Worm (Caenorhabditis elegans): ENCODE measurements around the gene ced-8.

ced-8 gene

DNA sequence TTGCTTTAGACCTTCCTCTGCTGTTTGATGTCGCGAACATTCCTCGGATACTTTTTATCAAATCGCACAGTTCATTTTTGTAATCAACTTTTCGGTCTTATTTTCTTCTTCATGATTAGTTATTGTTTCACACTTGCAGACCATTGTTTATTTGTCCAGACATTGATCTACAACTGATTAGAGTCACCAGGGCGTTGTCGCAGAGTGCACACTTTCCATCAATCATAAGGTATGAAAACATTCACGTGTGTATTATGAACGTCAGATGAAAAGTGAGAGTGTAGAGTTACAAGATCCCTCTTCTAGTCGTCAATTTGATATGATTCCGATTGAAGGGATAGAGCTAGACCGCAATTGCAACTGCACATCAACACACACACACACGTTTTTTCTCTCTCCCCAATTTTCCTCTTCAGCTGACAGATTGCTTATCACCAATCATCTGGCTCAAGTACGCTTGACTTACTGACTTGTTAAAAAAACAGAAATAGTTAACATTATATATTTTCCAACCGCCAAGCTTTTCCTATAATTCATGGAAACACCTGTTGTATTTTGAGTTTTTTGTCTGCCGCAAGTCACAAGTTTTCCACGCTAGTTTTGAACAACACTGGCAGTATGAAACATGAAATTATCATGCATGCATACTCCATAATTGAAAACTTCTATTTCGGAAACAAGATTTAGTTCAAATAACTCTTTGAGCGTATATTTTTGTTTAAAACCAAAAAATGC is 23.4 kb upstream of the ced-8 start (continued):
- TF ChIP-seq dve-1 (tag; optimal IDR thresholded peaks at IDR 0.05; ENCODE audit: insufficient read depth) = peak; percentile 53
- TF ChIP-seq daf-12 (tag; optimal IDR thresholded peaks at IDR 0.05) = no peak
- TF ChIP-seq php-3 (GFP tag; IDR thresholded peaks at IDR 0.05) = 0 out of 2 replicates have a peak, but pooled peaks have one; percentile 37
- TF ChIP-seq saeg-2 (GFP tag; IDR thresholded peaks at IDR 0.05) = no peak
- no peak for TF ChIP-seq unc-62 (GFP tag; optimal IDR thresholded peaks at IDR 0.05 in 1 of 2)
- TF ChIP-seq unc-62 (tag; optimal IDR thresholded peaks at IDR 0.05) = no peak
- no peak for TF ChIP-seq lsy-2 (tag; optimal IDR thresholded peaks at IDR 0.05)
- no peak for TF ChIP-seq F10B5.3 (tag; optimal IDR thresholded peaks at IDR 0.05)
- peak; percentile 23 for TF ChIP-seq aha-1 (tag)
- peak; percentile 75 for TF ChIP-seq hlh-11 (tag; optimal IDR thresholded peaks at IDR 0.05)
- TF ChIP-seq pha-4 (GFP tag; IDR thresholded peaks at IDR 0.05) = no peak
- TF ChIP-seq pha-4 (tag; optimal IDR thresholded peaks at IDR 0.05) = no peak

- TF ChIP-seq T26A8.4 (GFP tag; IDR thresholded peaks at IDR 0.05) = no peak
- TF ChIP-seq unc-62 (GFP tag; optimal IDR thresholded peaks at IDR 0.05 in 1 of 2) = peak in 1 of 2 experiments; percentile 77
- no peak for TF ChIP-seq unc-62 (tag; optimal IDR thresholded peaks at IDR 0.05)
- TF ChIP-seq dve-1 (tag; optimal IDR thresholded peaks at IDR 0.05; ENCODE audit: insufficient read depth) = peak; percentile 18
- TF ChIP-seq nhr-28 (tag; optimal IDR thresholded peaks at IDR 0.05) = no peak
- no peak for TF ChIP-seq daf-16 (GFP tag; optimal IDR thresholded peaks at IDR 0.05)
- no peak for TF ChIP-seq daf-16 (tag; optimal IDR thresholded peaks at IDR 0.05)
- TF ChIP-seq zfp-2 (tag; optimal IDR thresholded peaks at IDR 0.05) = no peak
- TF ChIP-seq set-16 (GFP tag; IDR thresholded peaks at IDR 0.05) = no peak
Measured at ce11 chrX:8438756-8439155, 22.0 kb upstream of the ced-8 start.

- no peak for TF ChIP-seq ceh-28 (tag; optimal IDR thresholded peaks at IDR 0.05)
- no peak for TF ChIP-seq aly-2 (tag; optimal IDR thresholded peaks at IDR 0.05)
- no peak for TF ChIP-seq nhr-111 (GFP tag; optimal IDR thresholded peaks at IDR 0.05)
- no peak for TF ChIP-seq gei-8 (GFP tag; optimal IDR thresholded peaks at IDR 0.05)
- TF ChIP-seq attf-4 (tag; optimal IDR thresholded peaks at IDR 0.05) = no peak
- no peak for TF ChIP-seq set-16 (GFP tag; IDR thresholded peaks at IDR 0.05)
- no peak for TF ChIP-seq nhr-28 (tag; optimal IDR thresholded peaks at IDR 0.05)
- no peak for TF ChIP-seq daf-19 (GFP tag; conservative IDR thresholded peaks at IDR 0.05)
- TF ChIP-seq hlh-30 (tag; optimal IDR thresholded peaks at IDR 0.05; ENCODE audit: insufficient read depth) = no peak
- TF ChIP-seq php-3 (GFP tag; IDR thresholded peaks at IDR 0.05) = no peak
- TF ChIP-seq ces-1 (GFP tag; optimal IDR thresholded peaks at IDR 0.05) = no peak
- no peak for TF ChIP-seq lin-13 (GFP tag; optimal IDR thresholded peaks at IDR 0.05)
- no peak for TF ChIP-seq jun-1 (tag; optimal IDR thresholded peaks at IDR 0.05)
Measured at ce11 chrX:8432361-8432760, 15.6 kb upstream of the ced-8 start, which contains the start of gene kin-9. TSS of gene kin-9 (plus strand) at chrX:8432661.

ce11 chrX:8429503-8429902 is 12.8 kb upstream of the ced-8 start:
- no peak for TF ChIP-seq tag-97 (GFP tag; IDR thresholded peaks at IDR 0.05)
- no peak for TF ChIP-seq fkh-10 (GFP tag; optimal IDR thresholded peaks at IDR 0.05)
- TF ChIP-seq ama-1 (optimal IDR thresholded peaks at IDR 0.05) = no peak

DNA sequence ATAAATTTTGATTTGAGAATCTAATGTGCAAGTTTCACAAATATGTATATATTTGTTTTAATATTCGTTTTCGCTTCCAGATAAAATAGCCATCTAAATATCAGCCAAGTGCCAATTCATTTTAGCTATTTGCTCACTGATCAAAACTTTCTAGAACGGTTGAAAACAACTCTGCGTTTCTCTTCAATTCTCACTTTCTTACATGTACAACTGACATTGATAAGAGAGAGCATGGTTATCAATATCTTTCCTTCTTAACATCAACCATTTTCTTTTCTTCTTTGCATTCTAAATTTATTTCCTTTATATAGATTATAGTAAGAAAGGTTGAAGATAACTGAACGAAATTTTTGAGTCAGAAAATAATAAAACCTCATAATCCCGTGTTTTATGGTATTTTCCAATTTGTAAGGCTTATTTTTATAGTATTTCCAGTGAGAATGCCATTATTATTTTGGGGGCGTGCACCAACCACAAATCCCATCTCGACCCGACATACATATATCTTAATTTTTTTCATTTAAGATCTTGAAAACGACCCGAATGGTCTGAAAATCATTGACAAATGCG is 11.7 kb upstream of the ced-8 start, which contains the start of gene F08F1.3:
TSS of gene F08F1.3 (plus strand) at position 520 of the 570 bp plus-strand sequence.
- no peak for TF ChIP-seq gei-8 (GFP tag; optimal IDR thresholded peaks at IDR 0.05)
- no peak for TF ChIP-seq ama-1 (optimal IDR thresholded peaks at IDR 0.05)
- TF ChIP-seq lim-7 (GFP tag; IDR thresholded peaks at IDR 0.05) = no peak
- TF ChIP-seq F44E2.7 (GFP tag; IDR thresholded peaks at IDR 0.05) = no peak
- TF ChIP-seq ceh-32 (tag; optimal IDR thresholded peaks at IDR 0.05; ENCODE audit: poor library complexity) = no peak
- no peak for TF ChIP-seq madf-9 (GFP tag; conservative IDR thresholded peaks at IDR 0.05)
- peak; percentile 52 for TF ChIP-seq nhr-28 (tag; optimal IDR thresholded peaks at IDR 0.05)
- TF ChIP-seq skn-1 (tag; optimal IDR thresholded peaks at IDR 0.05) = no peak
- no peak for TF ChIP-seq ces-1 (GFP tag; optimal IDR thresholded peaks at IDR 0.05)
- no peak for TF ChIP-seq ztf-7 (tag; optimal IDR thresholded peaks at IDR 0.05)
- TF ChIP-seq dmd-6 (GFP tag; IDR thresholded peaks at IDR 0.05) = peak; percentile 29; the same call in 1 of the 2 replicates
- peak; percentile 78 for TF ChIP-seq dve-1 (tag; optimal IDR thresholded peaks at IDR 0.05; ENCODE audit: insufficient read depth)
- TF ChIP-seq pqm-1 (tag; optimal IDR thresholded peaks at IDR 0.05) = peak; percentile 80
- TF ChIP-seq hlh-11 (tag; optimal IDR thresholded peaks at IDR 0.05) = peak; percentile 21
- TF ChIP-seq mxl-2 (GFP tag; conservative IDR thresholded peaks at IDR 0.05) = no peak
- no peak for TF ChIP-seq daf-16 (GFP tag; optimal IDR thresholded peaks at IDR 0.05)
- TF ChIP-seq daf-16 (tag; optimal IDR thresholded peaks at IDR 0.05) = peak; percentile 83

All from whole organism, L4 larva.